Worm (Caenorhabditis elegans) whole organism, L1 larva: ENCODE results near the gene W02B12.11.
"Not testable (repeated sequence)": the region's sequence is repeated elsewhere in the genome, so short reads cannot be mapped to it uniquely, and the experiment has no call there.

ENCODE experiments used
- C04F5.9 ChIP-seq: sonication (generic microtip); optimal IDR thresholded peaks from 2 replicates; lab custom pipeline; 2016; ENCODE audit warnings: missing genetic modification characterization, missing compliant biosample characterization
- C16A3.4 ChIP-seq: fragments of 150-350 bp; optimal IDR thresholded peaks from 2 replicates; lab custom pipeline; 2014; ENCODE audit warnings: missing biosample characterization, missing genetic modification characterization
- C34B4.2 ChIP-seq: sonication (generic microtip); optimal IDR thresholded peaks from 2 replicates; lab custom pipeline; 2017; ENCODE audit warnings: mild to moderate bottlenecking, missing genetic modification characterization, missing compliant biosample characterization
- Y116A8C.19 ChIP-seq: sonication (generic microtip); optimal IDR thresholded peaks from 2 replicates; lab custom pipeline; 2016; ENCODE audit warnings: missing compliant biosample characterization, missing genetic modification characterization, borderline replicate concordance
- aha-1 ChIP-seq: fragments of 150-350 bp; optimal IDR thresholded peaks from 2 replicates; lab custom pipeline; 2014; ENCODE audit warnings: missing biosample characterization, missing genetic modification characterization
- ama-1 ChIP-seq: fragments of 150-350 bp; optimal IDR thresholded peaks from 2 replicates; lab custom pipeline; 2014
- ceh-8 ChIP-seq: fragments of 200-800 bp; sonication (Bioruptor generic); optimal IDR thresholded peaks from 2 replicates; lab custom pipeline; 2018; ENCODE audit warnings: mild to moderate bottlenecking, missing genetic modification characterization, moderate library complexity, missing compliant biosample characterization
- ceh-88 ChIP-seq: fragments of 200-800 bp; sonication (Bioruptor generic); IDR thresholded peaks from 2 replicates; pipeline ENCODE4 v1.3.6; 2022; ENCODE audit warnings: missing genetic modification characterization, missing compliant biosample characterization
- dpl-1 ChIP-seq, 3 experiments: fragments of 150-350 bp in 2 of 3; sonication (generic microtip) in 1 of 3; optimal IDR thresholded peaks; 2 replicates each; lab custom pipeline; 2014 to 2017; ENCODE audit warnings: missing biosample characterization in 3 of 3, missing genetic modification characterization in 3 of 3, missing genetic modification reagents in 3 of 3
- efl-1 ChIP-seq, 4 experiments: fragments of 150-350 bp; optimal IDR thresholded peaks in 3 of 4; peaks in 1 of 4; 1 replicate in 1 of 4; 2 replicates in 3 of 4; lab custom pipeline; 2014; ENCODE audit warnings: missing biosample characterization in 2 of 4, missing genetic modification characterization in 2 of 4, missing genetic modification reagents in 2 of 4
- egl-13 ChIP-seq: sonication (generic microtip); optimal IDR thresholded peaks from 2 replicates; lab custom pipeline; 2016; ENCODE audit warnings: missing genotype, missing genetic modification reagents, missing genetic modification characterization, missing compliant biosample characterization
- elt-2 ChIP-seq: sonication (generic microtip); optimal IDR thresholded peaks from 2 replicates; lab custom pipeline; 2016; ENCODE audit warnings: missing genetic modification characterization, mild to moderate bottlenecking, inconsistent platforms, missing compliant biosample characterization, missing genetic modification reagents
- elt-3 ChIP-seq, 6 experiments: fragments of 150-350 bp in 1 of 6; sonication (generic microtip); optimal IDR thresholded peaks; 2 replicates each; lab custom pipeline; 2017 to 2018; ENCODE audit warnings: missing biosample characterization in 6 of 6, missing genetic modification characterization in 6 of 6, inconsistent platforms in 1 of 6
- ets-5 ChIP-seq: fragments of 200-800 bp; sonication (Bioruptor generic); IDR thresholded peaks from 2 replicates; pipeline ENCODE4 v1.3.6; 2022; ENCODE audit warnings: missing genetic modification characterization, missing compliant biosample characterization
- fkh-4 ChIP-seq: sonication (generic microtip); optimal IDR thresholded peaks from 2 replicates; lab custom pipeline; 2016; ENCODE audit warnings: missing compliant biosample characterization, missing genetic modification characterization, borderline replicate concordance
- fkh-8 ChIP-seq: sonication (generic microtip); optimal IDR thresholded peaks from 2 replicates; lab custom pipeline; 2016; ENCODE audit warnings: mild to moderate bottlenecking, missing genetic modification characterization, missing compliant biosample characterization
- fos-1 ChIP-seq: fragments of 150-350 bp; optimal IDR thresholded peaks from 2 replicates; lab custom pipeline; 2014; ENCODE audit warnings: missing biosample characterization, missing genetic modification characterization
- hlh-4 ChIP-seq: sonication (generic microtip); optimal IDR thresholded peaks from 2 replicates; lab custom pipeline; 2016; ENCODE audit warnings: mild to moderate bottlenecking, missing genetic modification characterization, missing compliant biosample characterization
- hpl-2 ChIP-seq: fragments of 150-350 bp; optimal IDR thresholded peaks from 2 replicates; lab custom pipeline; 2014; ENCODE audit warnings: missing biosample characterization, missing genetic modification reagents, missing genetic modification characterization
- lin-15B ChIP-seq: fragments of 150-350 bp; sonication (generic microtip); optimal IDR thresholded peaks from 3 replicates; lab custom pipeline; 2014; ENCODE audit warnings: missing biosample characterization, missing genetic modification characterization
- lin-35 ChIP-seq, 2 experiments: fragments of 150-350 bp; optimal IDR thresholded peaks; 2 replicates each; lab custom pipeline; 2014; ENCODE audit warnings: missing biosample characterization in 2 of 2, missing genetic modification characterization in 2 of 2, missing genetic modification reagents in 2 of 2
- mab-9 ChIP-seq: fragments of 200-800 bp; sonication (Bioruptor generic); IDR thresholded peaks from 2 replicates; pipeline ENCODE4 v1.3.6; 2022; ENCODE audit warnings: missing genetic modification reagents, missing genetic modification characterization, missing compliant biosample characterization
- mdl-1 ChIP-seq, 2 experiments: fragments of 150-350 bp; optimal IDR thresholded peaks; 2 replicates each; lab custom pipeline; 2014 to 2017; ENCODE audit warnings: missing biosample characterization in 2 of 2, missing genetic modification characterization in 2 of 2, inconsistent platforms in 1 of 2
- mef-2 ChIP-seq: fragments of 150-350 bp; optimal IDR thresholded peaks from 2 replicates; lab custom pipeline; 2014; ENCODE audit warnings: missing biosample characterization, missing genetic modification characterization
- nhr-11 ChIP-seq: fragments of 150-350 bp; optimal IDR thresholded peaks from 2 replicates; lab custom pipeline; 2014; ENCODE audit warnings: missing biosample characterization, missing genetic modification characterization
- nhr-71 ChIP-seq: sonication (generic microtip); optimal IDR thresholded peaks from 2 replicates; lab custom pipeline; 2016; ENCODE audit warnings: mild to moderate bottlenecking, missing genetic modification characterization, moderate library complexity, missing compliant biosample characterization
- nhr-77 ChIP-seq: fragments of 150-350 bp; optimal IDR thresholded peaks from 2 replicates; lab custom pipeline; 2014; ENCODE audit warnings: missing biosample characterization, missing genetic modification characterization
- nhr-85 ChIP-seq: sonication (generic microtip); peaks from one replicate; lab custom pipeline; 2016; ENCODE audit warnings: missing genetic modification characterization, inconsistent platforms, missing compliant biosample characterization
- nhr-90 ChIP-seq: sonication (generic microtip); optimal IDR thresholded peaks from 2 replicates; lab custom pipeline; 2016; ENCODE audit warnings: mild to moderate bottlenecking, missing genetic modification characterization, missing compliant biosample characterization; ENCODE audit not compliant: poor library complexity
- pax-3 ChIP-seq: fragments of 200-800 bp; sonication (Bioruptor generic); optimal IDR thresholded peaks from 2 replicates; lab custom pipeline; 2018; ENCODE audit warnings: mild to moderate bottlenecking, missing genetic modification characterization, moderate library complexity, missing compliant biosample characterization
- rnt-1 ChIP-seq: sonication (generic microtip); optimal IDR thresholded peaks from 2 replicates; lab custom pipeline; 2016; ENCODE audit warnings: mild to moderate bottlenecking, missing genetic modification characterization, moderate library complexity, missing compliant biosample characterization
- sox-4 ChIP-seq: sonication (generic microtip); optimal IDR thresholded peaks from 2 replicates; lab custom pipeline; 2016; ENCODE audit warnings: missing genetic modification characterization, missing compliant biosample characterization
- sptf-1 ChIP-seq: fragments of 150-350 bp; optimal IDR thresholded peaks from 2 replicates; lab custom pipeline; 2014; ENCODE audit warnings: missing biosample characterization, missing genetic modification characterization
- sup-37 ChIP-seq: fragments of 200-800 bp; sonication (Bioruptor generic); optimal IDR thresholded peaks from 2 replicates; lab custom pipeline; 2018; ENCODE audit warnings: mild to moderate bottlenecking, missing genetic modification characterization, missing compliant biosample characterization
- tbx-2 ChIP-seq: sonication (generic microtip); optimal IDR thresholded peaks from 2 replicates; lab custom pipeline; 2016; ENCODE audit warnings: missing genetic modification characterization, missing compliant biosample characterization
- tlp-1 ChIP-seq: fragments of 150-350 bp; optimal IDR thresholded peaks from 2 replicates; lab custom pipeline; 2014; ENCODE audit warnings: missing biosample characterization, missing genetic modification characterization
- vab-15 ChIP-seq: sonication (generic microtip); optimal IDR thresholded peaks from 2 replicates; lab custom pipeline; 2017; ENCODE audit warnings: missing genotype, mild to moderate bottlenecking, missing genetic modification characterization, missing compliant biosample characterization
- zag-1 ChIP-seq: fragments of 150-350 bp; optimal IDR thresholded peaks from 2 replicates; lab custom pipeline; 2014; ENCODE audit warnings: missing biosample characterization, missing genetic modification characterization
- zip-4 ChIP-seq: fragments of 200-800 bp; sonication (Bioruptor generic); optimal IDR thresholded peaks from 2 replicates; lab custom pipeline; 2018; ENCODE audit warnings: mild to moderate bottlenecking, missing genetic modification characterization, moderate library complexity, missing compliant biosample characterization
- ztf-11 ChIP-seq, 2 experiments: sonication (generic microtip); optimal IDR thresholded peaks; 2 replicates each; lab custom pipeline; 2016 to 2017; ENCODE audit warnings: missing genetic modification characterization in 2 of 2, missing biosample characterization in 1 of 2, missing compliant biosample characterization in 1 of 2
- ztf-4 ChIP-seq: fragments of 150-350 bp; optimal IDR thresholded peaks from 2 replicates; lab custom pipeline; 2014; ENCODE audit warnings: missing biosample characterization, missing genetic modification characterization

Gene W02B12.11

ce11 chrII:11440265-11440664, 33.4 kb upstream of the W02B12.11 start, which contains the start of gene VW02B12L.2 (continued):
- TF ChIP-seq tlp-1 (tag; lab: Kevin White, UChicago), result no peak
- no peak for TF ChIP-seq mab-9 (GFP tag; lab: Robert Waterston, UW)
- no peak for TF ChIP-seq aha-1 (tag; lab: Kevin White, UChicago)
- TF ChIP-seq ama-1 (lab: Kevin White, UChicago), result no peak
- TF ChIP-seq nhr-90 (tag; lab: Kevin White, UChicago), result peak; percentile 34
- no peak for TF ChIP-seq mef-2 (tag; lab: Kevin White, UChicago)
- TF ChIP-seq C16A3.4 (tag; lab: Kevin White, UChicago), result peak; percentile 54
- no peak for TF ChIP-seq sup-37 (GFP tag; lab: Kevin White, UChicago)
- no peak for TF ChIP-seq C04F5.9 (tag; lab: Kevin White, UChicago)
- peak; percentile 43 to 91 for TF ChIP-seq efl-1 (optimal IDR thresholded peaks at IDR 0.05; lab: Kevin White, UChicago)
- TF ChIP-seq efl-1 (GFP tag; optimal IDR thresholded peaks at IDR 0.05 in 1 of 2; lab: Kevin White, UChicago), result peak; percentile 90 to 99
- no peak for TF ChIP-seq zip-4 (GFP tag; lab: Kevin White, UChicago)
- TF ChIP-seq lin-15B (tag; lab: Kevin White, UChicago), result peak; percentile 45
- peak; percentile 74 for TF ChIP-seq vab-15
- TF ChIP-seq tbx-2, result no peak
- TF ChIP-seq fos-1 (tag; lab: Kevin White, UChicago), result no peak
- TF ChIP-seq egl-13 (tag; lab: Kevin White, UChicago), result no peak
- TF ChIP-seq lin-35 (GFP tag; optimal IDR thresholded peaks at IDR 0.05; lab: Kevin White, UChicago), result peak; percentile 89 to 96
- no peak for TF ChIP-seq Y116A8C.19 (tag; lab: Kevin White, UChicago)
- TF ChIP-seq nhr-85 (tag; lab: Kevin White, UChicago), result no peak
- TF ChIP-seq ztf-11 (tag; optimal IDR thresholded peaks at IDR 0.05; lab: Kevin White, UChicago), result no peak
- no peak for TF ChIP-seq sptf-1 (tag; lab: Kevin White, UChicago)
- TF ChIP-seq dpl-1 (GFP tag; optimal IDR thresholded peaks at IDR 0.05; lab: Kevin White, UChicago), result peak; percentile 80 to 90 (median 89)
- no peak for TF ChIP-seq ceh-88 (GFP tag; lab: Robert Waterston, UW)
- no peak for TF ChIP-seq elt-3 (tag; optimal IDR thresholded peaks at IDR 0.05; lab: Kevin White, UChicago)
- TF ChIP-seq fkh-8 (tag; lab: Kevin White, UChicago), result peak; percentile 4
- peak; percentile 59 for TF ChIP-seq nhr-71
- no peak for TF ChIP-seq pax-3 (tag; lab: Kevin White, UChicago)
- TF ChIP-seq rnt-1, result peak; percentile 38
- TF ChIP-seq mdl-1 (tag; optimal IDR thresholded peaks at IDR 0.05; lab: Kevin White, UChicago), result no peak
- no peak for TF ChIP-seq fkh-4 (tag; lab: Kevin White, UChicago)

ce11 chrII:11442425-11442824, 31.2 kb upstream of the W02B12.11 start, which contains the start of gene ebp-2:
Gene ebp-2, plus strand, starts transcription at chrII:11442725.
- not testable (repeated sequence) for TF ChIP-seq C34B4.2 (tag; lab: Kevin White, UChicago); elt-2 (tag; lab: Kevin White, UChicago); ztf-11 (tag; optimal IDR thresholded peaks at IDR 0.05; lab: Kevin White, UChicago)

ce11 chrII:11443128-11443527, 30.5 kb upstream of the W02B12.11 start:
- TF ChIP-seq mdl-1 (tag; optimal IDR thresholded peaks at IDR 0.05; lab: Kevin White, UChicago) (no peak), sptf-1 (tag; lab: Kevin White, UChicago) (no peak), hpl-2 (GFP tag; lab: Kevin White, UChicago) (no peak), ceh-8 (peak; percentile 28), nhr-77 (tag; lab: Kevin White, UChicago) (no peak), ets-5 (no peak)

- no peak for TF ChIP-seq vab-15
- no peak for TF ChIP-seq mab-9 (GFP tag; lab: Robert Waterston, UW)
- no peak for TF ChIP-seq C04F5.9 (tag; lab: Kevin White, UChicago)
- no peak for TF ChIP-seq mdl-1 (tag; optimal IDR thresholded peaks at IDR 0.05; lab: Kevin White, UChicago)
- no peak for TF ChIP-seq sox-4 (tag; lab: Kevin White, UChicago)
- TF ChIP-seq zag-1 (tag; lab: Kevin White, UChicago), result no peak
- TF ChIP-seq elt-2 (tag; lab: Kevin White, UChicago), result no peak
- no peak for TF ChIP-seq sup-37 (GFP tag; lab: Kevin White, UChicago)
- TF ChIP-seq C34B4.2 (tag; lab: Kevin White, UChicago), result no peak
- no peak for TF ChIP-seq hlh-4 (tag; lab: Kevin White, UChicago)
- TF ChIP-seq nhr-85 (tag; lab: Kevin White, UChicago), result no peak
- no peak for TF ChIP-seq nhr-11 (tag; lab: Kevin White, UChicago)
- TF ChIP-seq ztf-4 (tag; lab: Kevin White, UChicago), result no peak
- TF ChIP-seq ceh-8, result no peak
These were observed 29.8 kb upstream of the W02B12.11 start, which contains the start of gene adbp-1 for ce11 chrII:11443862-11444261. Gene adbp-1, plus strand, starts transcription at chrII:11444162.
